Worm (Caenorhabditis elegans): ENCODE measurements around the gene sra-34.

DNA sequence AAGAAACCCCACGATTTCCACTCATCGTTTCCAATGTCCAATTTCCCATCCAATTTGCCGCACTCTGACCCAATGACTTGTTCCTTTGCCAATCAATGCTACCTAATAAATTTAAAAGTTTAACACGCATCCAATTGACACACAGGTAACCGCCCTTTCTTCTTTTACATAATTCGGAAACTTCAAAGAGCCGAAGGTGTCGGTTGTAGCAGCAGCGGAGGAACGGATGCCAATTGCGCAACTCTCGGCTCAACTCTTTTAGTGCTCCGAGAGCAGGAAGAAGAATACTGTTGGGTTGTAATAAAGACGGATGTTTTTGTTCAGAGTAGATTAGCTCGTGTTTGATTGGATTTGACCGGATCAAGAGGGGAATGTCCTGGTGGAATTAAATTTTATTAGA, 26.2 kb downstream of the sra-34 start:
- TF ChIP-seq nhr-12 (tag; optimal IDR thresholded peaks at IDR 0.05) = no peak
- no peak for TF ChIP-seq nhr-237 (tag; optimal IDR thresholded peaks at IDR 0.05)
- TF ChIP-seq ham-2 (GFP tag; optimal IDR thresholded peaks at IDR 0.05) = no peak
- TF ChIP-seq unc-39 (tag; optimal IDR thresholded peaks at IDR 0.05) = no peak
- TF ChIP-seq blmp-1 (tag; optimal IDR thresholded peaks at IDR 0.05) = no peak
- no peak for TF ChIP-seq nhr-28 (tag; optimal IDR thresholded peaks at IDR 0.05)
